Worm (Caenorhabditis elegans): Measurements from ENCODE around the gene R08A2.9.
"Not testable (repeated sequence)": the region's sequence is repeated elsewhere in the genome, so short reads cannot be mapped to it uniquely, and the experiment has no call there.

- not testable (repeated sequence) for TF ChIP-seq ztf-18 (tag; optimal IDR thresholded peaks at IDR 0.05); ztf-3 (GFP tag; optimal IDR thresholded peaks at IDR 0.05); pha-4 (tag; optimal IDR thresholded peaks at IDR 0.05); nfya-1 (tag; optimal IDR thresholded peaks at IDR 0.05; ENCODE audit: borderline replicate concordance, insufficient read depth); K11D2.4 (GFP tag; IDR thresholded peaks at IDR 0.05); unc-130 (GFP tag; optimal IDR thresholded peaks at IDR 0.05); K12H6.12 (tag; optimal IDR thresholded peaks at IDR 0.05); ama-1 (optimal IDR thresholded peaks at IDR 0.05); ama-1 (GFP tag; optimal IDR thresholded peaks at IDR 0.05); ceh-91 (GFP tag; IDR thresholded peaks at IDR 0.05); sptf-2 (GFP tag; optimal IDR thresholded peaks at IDR 0.05); ztf-6 (GFP tag; IDR thresholded peaks at IDR 0.05)
Observed at ce11 chrV:14750357-14750756, 42.3 kb downstream of the R08A2.9 start, which contains the start of gene nspa-10.
